Fruit fly (Drosophila melanogaster) whole organism, adult: ENCODE data around the gene CG17672.

Experiments used
- CG11617 ChIP-seq: fragments of 200-800 bp; sonication (Bioruptor generic); optimal IDR thresholded peaks from 2 replicates; lab custom pipeline; 2017; ENCODE audit warnings: mild to moderate bottlenecking, missing biosample characterization, missing genetic modification reagents, missing genetic modification characterization
- CG12768 ChIP-seq: fragments of 200-800 bp; sonication (Bioruptor generic); optimal IDR thresholded peaks from 2 replicates; lab custom pipeline; 2017; ENCODE audit warnings: missing biosample characterization, missing genetic modification characterization, mild to moderate bottlenecking, moderate library complexity, missing genetic modification reagents
- CG14711 ChIP-seq: fragments of 200-800 bp; sonication (Bioruptor generic); optimal IDR thresholded peaks from 2 replicates; lab custom pipeline; 2018; ENCODE audit warnings: missing biosample characterization, mild to moderate bottlenecking, missing genetic modification characterization, moderate library complexity
- CG1620 ChIP-seq: fragments of 200-800 bp; sonication (Bioruptor generic); optimal IDR thresholded peaks from 2 replicates; lab custom pipeline; 2016; ENCODE audit warnings: missing biosample characterization, missing genetic modification characterization
- CG33017 ChIP-seq: fragments of 200-800 bp; sonication (Bioruptor generic); optimal IDR thresholded peaks from 2 replicates; lab custom pipeline; 2018; ENCODE audit warnings: missing biosample characterization, mild to moderate bottlenecking, missing genetic modification characterization, moderate library complexity
- CG5204 ChIP-seq: fragments of 200-800 bp; sonication (Bioruptor generic); optimal IDR thresholded peaks from 2 replicates; lab custom pipeline; 2016; ENCODE audit warnings: missing biosample characterization, missing genetic modification characterization
- CG7045 ChIP-seq: fragments of 200-800 bp; sonication (Bioruptor generic); optimal IDR thresholded peaks from 2 replicates; lab custom pipeline; 2017; ENCODE audit warnings: missing biosample characterization, mild to moderate bottlenecking, missing genetic modification characterization
- CG7101 ChIP-seq: fragments of 200-800 bp; sonication (Bioruptor generic); optimal IDR thresholded peaks from 2 replicates; lab custom pipeline; 2018; ENCODE audit warnings: missing biosample characterization, mild to moderate bottlenecking, missing genetic modification characterization, moderate library complexity
- Clk ChIP-seq: fragments of 200-800 bp; sonication (Bioruptor generic); optimal IDR thresholded peaks from 2 replicates; lab custom pipeline; 2017; ENCODE audit warnings: missing biosample characterization, missing genetic modification characterization
- Crg-1 ChIP-seq: fragments of 200-800 bp; sonication (Bioruptor generic); optimal IDR thresholded peaks from 2 replicates; lab custom pipeline; 2016; ENCODE audit warnings: missing biosample characterization, missing genetic modification characterization
- Hr96 ChIP-seq: fragments of 200-800 bp; sonication (Bioruptor generic); optimal IDR thresholded peaks from 2 replicates; lab custom pipeline; 2016; ENCODE audit warnings: missing biosample characterization, missing genetic modification characterization
- Mnt ChIP-seq: fragments of 200-800 bp; sonication (Bioruptor generic); optimal IDR thresholded peaks from 2 replicates; lab custom pipeline; 2016; ENCODE audit warnings: missing biosample characterization, mild to moderate bottlenecking, missing genetic modification characterization
- bab1 ChIP-seq: fragments of 200-800 bp; sonication (Bioruptor generic); optimal IDR thresholded peaks from 3 replicates; lab custom pipeline; 2019; ENCODE audit warnings: missing biosample characterization, mild to moderate bottlenecking, missing genetic modification characterization, moderate library complexity
- cic ChIP-seq: fragments of 200-800 bp; sonication (Bioruptor generic); optimal IDR thresholded peaks from 2 replicates; lab custom pipeline; 2017; ENCODE audit warnings: missing biosample characterization, mild to moderate bottlenecking, missing genetic modification characterization, moderate library complexity
- cnc ChIP-seq, 2 experiments: fragments of >200 bp; optimal IDR thresholded peaks; 2 replicates each; lab custom pipeline; 2017
- kay ChIP-seq: fragments of 200-800 bp; sonication (Bioruptor generic); peaks from one replicate; lab custom pipeline; 2016; ENCODE audit warnings: missing biosample characterization, missing genetic modification characterization, borderline replicate concordance
- ovo ChIP-seq: fragments of 200-800 bp; sonication (Bioruptor generic); optimal IDR thresholded peaks from 2 replicates; lab custom pipeline; 2016; ENCODE audit warnings: missing biosample characterization, missing genetic modification characterization
- pad ChIP-seq: fragments of 200-800 bp; sonication (Bioruptor generic); optimal IDR thresholded peaks from 3 replicates; lab custom pipeline; 2017; ENCODE audit warnings: missing biosample characterization, missing genetic modification characterization, mild to moderate bottlenecking, moderate library complexity, missing genetic modification reagents
- tj ChIP-seq: fragments of 200-800 bp; sonication (Bioruptor generic); optimal IDR thresholded peaks from 3 replicates; lab custom pipeline; 2017; ENCODE audit warnings: missing biosample characterization, mild to moderate bottlenecking, missing genetic modification characterization, moderate library complexity
- toe ChIP-seq: fragments of 200-800 bp; sonication (Bioruptor generic); optimal IDR thresholded peaks from 2 replicates; lab custom pipeline; 2016; ENCODE audit warnings: missing biosample characterization, missing genetic modification characterization

CG17672 gene

DNA sequence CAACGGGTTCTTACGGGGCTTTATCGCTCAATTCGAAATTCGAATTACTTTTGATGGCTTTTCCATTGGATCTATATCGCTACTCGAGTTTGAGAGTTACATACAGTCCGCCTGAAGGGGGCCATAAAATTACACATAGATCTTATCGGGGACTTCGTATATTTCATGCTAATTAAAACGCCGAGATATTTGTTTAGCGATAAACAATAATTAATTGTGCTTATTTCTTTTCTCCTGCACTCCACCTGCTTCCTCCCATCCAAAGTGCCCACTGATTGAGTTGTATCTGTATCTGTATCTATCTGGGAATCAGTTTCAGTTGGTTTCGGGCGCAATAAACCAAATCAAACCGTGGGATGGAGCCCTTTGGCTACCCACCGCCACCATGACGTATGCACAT, 36.9 kb downstream of the CG17672 start:
- TF ChIP-seq CG14711 (no peak), CG7045 (GFP tag; lab: Kevin White, UChicago) (no peak), CG12768 (no peak), toe (GFP tag; lab: Kevin White, UChicago) (no peak), CG1620 (no peak), CG7101 (tag; lab: Kevin White, UChicago) (no peak), CG33017 (tag; lab: Kevin White, UChicago) (no peak)

DNA sequence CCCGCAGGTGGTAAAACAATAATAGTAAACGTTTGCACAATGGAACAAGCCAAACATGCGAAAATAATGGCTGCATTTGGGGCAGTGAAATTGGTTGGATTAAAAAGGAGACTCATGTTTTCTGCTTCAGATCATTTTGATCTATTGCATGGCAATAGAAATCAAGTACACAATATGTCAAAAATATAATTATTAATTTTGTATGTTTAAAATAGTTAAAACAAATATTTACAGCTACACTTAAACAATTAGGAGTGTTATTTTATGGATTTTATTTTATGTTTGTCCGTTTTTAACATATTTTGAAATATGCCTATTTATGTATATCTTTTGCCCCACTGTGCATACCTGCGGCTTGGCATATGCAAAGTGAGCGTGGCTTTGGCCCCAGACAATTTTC, 37.5 kb downstream of the CG17672 start:
- TF ChIP-seq kay (no peak), CG11617 (GFP tag; lab: Kevin White, UChicago) (no peak), Hr96 (GFP tag; lab: Kevin White, UChicago) (no peak), Mnt (GFP tag; lab: Kevin White, UChicago) (no peak), cic (GFP tag; lab: Kevin White, UChicago) (no peak), CG12768 (no peak), CG7101 (tag; lab: Kevin White, UChicago) (no peak), CG7045 (GFP tag; lab: Kevin White, UChicago) (no peak), CG14711 (no peak), CG33017 (tag; lab: Kevin White, UChicago) (no peak), cnc (optimal IDR thresholded peaks at IDR 0.05; lab: Kevin White, UChicago) (no peak), toe (GFP tag; lab: Kevin White, UChicago) (no peak), Clk (GFP tag; lab: Kevin White, UChicago) (no peak), tj (GFP tag; lab: Kevin White, UChicago) (no peak), ovo (GFP tag; lab: Kevin White, UChicago) (no peak), pad (no peak), Crg-1 (no peak)

DNA sequence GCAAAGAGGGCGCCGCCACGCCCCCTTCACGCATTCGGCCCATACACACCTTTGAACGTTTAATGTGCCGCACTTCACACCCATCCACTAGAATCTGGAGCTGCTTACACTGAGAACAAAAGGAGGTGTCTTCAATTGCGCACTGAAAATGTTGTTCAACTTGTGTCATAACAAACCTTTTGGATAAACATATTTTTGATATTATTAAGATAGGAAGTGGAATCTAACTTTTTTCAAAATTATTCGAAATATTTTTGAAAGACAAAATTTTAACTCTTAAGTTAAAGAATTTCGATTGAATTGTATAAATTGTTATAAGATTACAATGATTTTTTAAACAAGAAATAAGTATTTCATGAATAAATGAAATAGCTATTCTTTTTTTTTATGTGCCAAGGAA, 39.5 kb downstream of the CG17672 start:
- TF ChIP-seq kay (no peak), cic (GFP tag; lab: Kevin White, UChicago) (no peak), CG1620 (no peak), cnc (optimal IDR thresholded peaks at IDR 0.05; lab: Kevin White, UChicago) (no peak), Mnt (GFP tag; lab: Kevin White, UChicago) (no peak), CG7045 (GFP tag; lab: Kevin White, UChicago) (no peak), Hr96 (GFP tag; lab: Kevin White, UChicago) (no peak), CG12768 (no peak), pad (no peak), CG11617 (GFP tag; lab: Kevin White, UChicago) (no peak), CG5204 (GFP tag; lab: Kevin White, UChicago) (no peak), toe (GFP tag; lab: Kevin White, UChicago) (no peak), tj (GFP tag; lab: Kevin White, UChicago) (no peak), Clk (GFP tag; lab: Kevin White, UChicago) (no peak), Crg-1 (no peak), CG7101 (tag; lab: Kevin White, UChicago) (no peak)

DNA sequence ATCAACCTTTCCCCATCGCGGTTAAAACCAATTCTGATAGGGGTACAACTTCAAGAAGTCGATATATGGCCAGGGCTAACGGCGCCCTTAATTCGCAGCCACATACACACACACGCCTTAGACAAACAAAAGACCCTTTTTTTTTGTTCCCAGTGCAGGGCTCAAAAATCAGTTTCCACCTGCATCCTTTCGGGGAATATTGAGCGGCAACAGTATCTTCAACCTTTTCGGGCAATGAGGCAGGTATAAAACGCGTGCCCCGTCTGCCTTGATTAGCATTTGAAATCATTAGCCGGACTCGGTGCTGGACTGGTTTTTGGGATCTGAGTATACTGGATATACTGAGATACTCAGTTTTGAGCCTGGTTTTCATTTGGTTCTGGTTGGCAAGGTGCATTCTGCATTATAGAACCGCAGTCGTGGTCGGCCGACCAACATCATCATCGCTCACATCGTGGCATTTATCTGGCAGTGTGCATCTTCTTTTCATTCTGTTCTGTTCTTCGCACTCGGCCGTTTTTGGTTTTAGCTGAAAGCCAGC, 45.4 kb downstream of the CG17672 start:
- TF ChIP-seq CG1620 = no peak
- no peak for TF ChIP-seq CG33017 (tag; lab: Kevin White, UChicago)
- TF ChIP-seq CG12768 = no peak
- no peak for TF ChIP-seq cic (GFP tag; lab: Kevin White, UChicago)
- TF ChIP-seq cnc (optimal IDR thresholded peaks at IDR 0.05; lab: Kevin White, UChicago) = no peak
- no peak for TF ChIP-seq CG5204 (GFP tag; lab: Kevin White, UChicago)
- no peak for TF ChIP-seq bab1 (GFP tag; lab: Kevin White, UChicago)
- no peak for TF ChIP-seq kay
- TF ChIP-seq CG7101 (tag; lab: Kevin White, UChicago) = no peak
- no peak for TF ChIP-seq CG7045 (GFP tag; lab: Kevin White, UChicago)

DNA sequence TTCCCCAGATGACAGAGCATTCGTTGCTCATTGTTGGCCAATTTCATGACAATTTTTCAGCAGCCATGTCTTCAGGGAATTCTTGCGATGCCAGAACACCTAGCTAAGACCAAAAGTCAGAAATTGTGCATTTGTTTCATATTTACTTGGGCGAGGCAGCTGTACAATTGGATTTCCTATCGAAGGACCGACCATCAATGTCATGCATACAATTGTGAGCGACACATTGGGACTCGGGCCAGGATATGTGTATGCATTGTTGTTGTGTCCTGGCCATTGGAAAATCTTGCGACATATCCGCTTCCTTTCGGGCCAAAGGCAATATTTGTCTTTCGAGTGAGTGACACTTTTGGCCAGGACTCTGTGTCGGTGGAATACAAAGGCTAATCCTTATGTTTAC, 48.6 kb downstream of the CG17672 start:
- TF ChIP-seq cic (GFP tag; lab: Kevin White, UChicago) (no peak), CG5204 (GFP tag; lab: Kevin White, UChicago) (no peak), kay (no peak), tj (GFP tag; lab: Kevin White, UChicago) (no peak), CG12768 (no peak), bab1 (GFP tag; lab: Kevin White, UChicago) (no peak), Hr96 (GFP tag; lab: Kevin White, UChicago) (no peak), cnc (optimal IDR thresholded peaks at IDR 0.05; lab: Kevin White, UChicago) (no peak), CG1620 (no peak), Clk (GFP tag; lab: Kevin White, UChicago) (no peak), CG33017 (tag; lab: Kevin White, UChicago) (no peak), toe (GFP tag; lab: Kevin White, UChicago) (no peak), CG7101 (tag; lab: Kevin White, UChicago) (no peak), Mnt (GFP tag; lab: Kevin White, UChicago) (no peak), CG11617 (GFP tag; lab: Kevin White, UChicago) (no peak), ovo (GFP tag; lab: Kevin White, UChicago) (no peak), CG14711 (no peak), CG7045 (GFP tag; lab: Kevin White, UChicago) (no peak), Crg-1 (no peak)

DNA sequence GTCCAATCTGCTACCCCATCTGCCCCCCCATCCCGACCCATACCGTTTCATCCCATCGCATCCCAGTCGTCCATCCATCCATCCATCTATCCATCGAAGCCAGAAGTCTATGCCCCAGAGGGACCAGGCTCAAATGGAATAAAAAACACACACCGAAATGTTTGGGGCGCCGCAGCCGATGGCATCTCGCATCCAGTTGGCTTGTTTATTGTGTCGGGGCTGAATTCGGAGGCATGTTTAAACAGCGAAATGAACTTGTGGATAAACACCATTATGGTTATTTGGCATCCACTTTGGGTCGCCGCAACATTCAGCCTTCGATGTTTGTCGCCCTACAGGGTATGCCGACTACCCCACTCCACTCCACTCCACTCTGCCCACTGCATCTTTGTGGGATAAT, 51.7 kb downstream of the CG17672 start:
- TF ChIP-seq CG11617 (GFP tag; lab: Kevin White, UChicago) (no peak), CG7101 (tag; lab: Kevin White, UChicago) (no peak), tj (GFP tag; lab: Kevin White, UChicago) (no peak), cnc (optimal IDR thresholded peaks at IDR 0.05; lab: Kevin White, UChicago) (no peak), bab1 (GFP tag; lab: Kevin White, UChicago) (no peak), kay (no peak), Clk (GFP tag; lab: Kevin White, UChicago) (no peak), CG1620 (no peak), ovo (GFP tag; lab: Kevin White, UChicago) (no peak), Mnt (GFP tag; lab: Kevin White, UChicago) (no peak), CG12768 (no peak), CG14711 (no peak), CG33017 (tag; lab: Kevin White, UChicago) (no peak)
